Fruit fly (Drosophila melanogaster) whole organism, prepupa: ENCODE results near the gene Delta.

ENCODE experiments used
- CG3919 ChIP-seq: fragments of 200-800 bp; sonication (Bioruptor generic); optimal IDR thresholded peaks from 3 replicates; lab custom pipeline; 2016; ENCODE audit warnings: missing biosample characterization, missing genetic modification characterization
- CG7368 ChIP-seq: fragments of 200-800 bp; sonication (Bioruptor generic); optimal IDR thresholded peaks from 3 replicates; lab custom pipeline; 2016; ENCODE audit warnings: missing biosample characterization, missing genetic modification characterization
- Hr38 ChIP-seq: sonication (Bioruptor generic); optimal IDR thresholded peaks from 2 replicates; lab custom pipeline; 2016; ENCODE audit warnings: missing biosample characterization, missing genetic modification characterization
- Smox ChIP-seq: fragments of 200-800 bp; sonication (Bioruptor generic); optimal IDR thresholded peaks from 3 replicates; lab custom pipeline; 2016; ENCODE audit warnings: missing biosample characterization, missing genetic modification characterization
- cyc ChIP-seq: fragments of 200-800 bp; sonication (Bioruptor generic); optimal IDR thresholded peaks from 3 replicates; lab custom pipeline; 2016; ENCODE audit warnings: missing biosample characterization, missing genetic modification characterization
- svp ChIP-seq: fragments of 200-800 bp; sonication (Bioruptor generic); peaks from one replicate; lab custom pipeline; 2016; ENCODE audit warnings: missing biosample characterization, missing genetic modification characterization

DNA sequence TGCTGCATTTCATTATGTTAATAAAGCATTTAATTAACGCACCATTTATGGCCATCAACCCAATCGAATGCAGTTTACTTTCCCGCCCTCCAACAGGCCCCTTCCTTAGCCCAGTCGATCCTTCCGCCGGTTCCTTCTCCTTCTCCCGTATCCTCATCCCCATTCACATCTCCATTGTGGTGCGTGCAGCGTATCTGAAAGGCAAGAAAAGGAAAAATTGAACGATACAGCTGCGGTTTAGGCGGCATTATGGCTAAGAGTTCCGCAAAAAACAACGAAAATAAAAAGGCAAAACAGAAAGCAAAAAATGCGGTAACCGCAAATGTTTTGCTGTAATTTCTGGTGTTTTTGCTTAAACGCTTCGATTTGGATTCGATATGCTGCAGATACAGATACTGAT, 72.0 kb downstream of the Delta start:
- TF ChIP-seq Hr38 (no peak), CG3919 (GFP tag; lab: Kevin White, UChicago) (no peak), svp (GFP tag; lab: Kevin White, UChicago) (peak; percentile 63), CG7368 (no peak), Smox (GFP tag; lab: Kevin White, UChicago) (no peak), cyc (GFP tag; lab: Kevin White, UChicago) (no peak)
